Fruit fly (Drosophila melanogaster): ENCODE results near the gene cutlet.

- TF ChIP-seq psq (optimal IDR thresholded peaks at IDR 0.05), result no peak
- TF ChIP-seq usp (GFP tag; optimal IDR thresholded peaks at IDR 0.05), result no peak
- no peak for TF ChIP-seq pan (optimal IDR thresholded peaks at IDR 0.05)
- no peak for TF ChIP-seq CG8478 (optimal IDR thresholded peaks at IDR 0.05)
- no peak for TF ChIP-seq Dll (optimal IDR thresholded peaks at IDR 0.05)
- TF ChIP-seq EcR (GFP tag; optimal IDR thresholded peaks at IDR 0.05), result no peak
These were observed 42.5 kb downstream of the cutlet start, which contains the start of gene Sfp24Bd for dm6 chr2L:3669034-3669433.

All from whole organism.